Worm (Caenorhabditis elegans): ENCODE results near the gene F22B8.3.

The F22B8.3 gene

ce11 chrV:16120499-16120898 is 29.7 kb downstream of the F22B8.3 start:
- no peak for TF ChIP-seq nhr-23 (tag; optimal IDR thresholded peaks at IDR 0.05)
- TF ChIP-seq R02D3.7 (tag; optimal IDR thresholded peaks at IDR 0.05) = no peak
- no peak for TF ChIP-seq egl-27 (tag; optimal IDR thresholded peaks at IDR 0.05)
- TF ChIP-seq sma-3 (GFP tag; optimal IDR thresholded peaks at IDR 0.05) = no peak
- TF ChIP-seq ceh-16 (tag; optimal IDR thresholded peaks at IDR 0.05) = no peak
- TF ChIP-seq unc-55 (GFP tag; optimal IDR thresholded peaks at IDR 0.05) = no peak

DNA sequence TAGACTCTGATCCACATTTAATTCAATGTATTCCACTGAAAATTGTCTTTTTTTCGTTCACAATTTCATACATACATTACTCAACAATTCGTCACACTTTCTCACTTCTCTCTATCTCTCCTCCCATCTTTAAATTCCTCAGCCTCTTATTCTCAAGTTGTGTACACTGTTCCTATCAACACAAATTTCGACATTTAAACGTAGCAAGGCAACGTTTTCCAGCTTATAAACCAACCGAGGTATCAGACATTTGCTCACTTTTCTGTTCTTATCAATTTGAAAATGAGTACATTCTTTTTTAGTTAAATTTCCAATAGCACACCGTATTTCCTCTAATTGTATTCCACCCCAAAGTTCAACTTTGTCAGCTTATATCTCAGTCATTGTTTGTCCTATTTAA is 30.1 kb downstream of the F22B8.3 start, which contains the start of gene skr-3:
Gene skr-3 (plus strand): TSS at position 163 of the 400 bp plus-strand sequence.
- TF ChIP-seq Y55F3AM.14 (GFP tag; optimal IDR thresholded peaks at IDR 0.05) = no peak
- no peak for TF ChIP-seq ceh-82 (tag; optimal IDR thresholded peaks at IDR 0.05)
- no peak for TF ChIP-seq peb-1 (tag; optimal IDR thresholded peaks at IDR 0.05)
- peak; percentile 38 for TF ChIP-seq sma-9 (GFP tag; optimal IDR thresholded peaks at IDR 0.05)
- no peak for TF ChIP-seq sma-9 (tag; optimal IDR thresholded peaks at IDR 0.05)
- no peak for TF ChIP-seq lin-11 (tag; optimal IDR thresholded peaks at IDR 0.05)
- peak; percentile 71 for TF ChIP-seq fos-1 (tag; optimal IDR thresholded peaks at IDR 0.05)

DNA sequence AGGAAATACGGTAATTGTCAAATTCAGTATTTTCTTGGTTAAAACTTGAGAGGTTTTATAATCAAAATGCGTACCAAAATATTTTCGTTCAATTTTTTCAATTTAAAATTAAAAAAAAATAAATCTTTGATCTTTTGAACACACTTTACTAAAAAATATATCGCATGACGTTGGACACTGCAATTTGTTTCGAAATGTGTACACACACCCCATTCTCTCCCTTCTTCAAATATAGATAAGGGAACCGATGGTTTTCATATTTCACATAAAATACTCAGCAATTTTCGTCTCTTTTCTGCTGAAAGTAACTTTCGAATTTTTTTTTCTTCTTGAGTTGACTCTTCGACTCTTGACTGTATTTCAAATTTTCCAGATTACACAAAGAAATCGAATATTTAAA is 30.7 kb downstream of the F22B8.3 start:
- TF ChIP-seq ZK546.5 (tag; optimal IDR thresholded peaks at IDR 0.05) = no peak
- TF ChIP-seq ama-1 (optimal IDR thresholded peaks at IDR 0.05) = no peak
- no peak for TF ChIP-seq mab-5 (tag; optimal IDR thresholded peaks at IDR 0.05)
- no peak for TF ChIP-seq mbf-1 (tag; optimal IDR thresholded peaks at IDR 0.05)
- peak; percentile 24 for TF ChIP-seq fos-1 (tag; optimal IDR thresholded peaks at IDR 0.05)
- TF ChIP-seq ztf-11 (tag; optimal IDR thresholded peaks at IDR 0.05) = no peak
- no peak for TF ChIP-seq nhr-10 (tag; optimal IDR thresholded peaks at IDR 0.05)

DNA sequence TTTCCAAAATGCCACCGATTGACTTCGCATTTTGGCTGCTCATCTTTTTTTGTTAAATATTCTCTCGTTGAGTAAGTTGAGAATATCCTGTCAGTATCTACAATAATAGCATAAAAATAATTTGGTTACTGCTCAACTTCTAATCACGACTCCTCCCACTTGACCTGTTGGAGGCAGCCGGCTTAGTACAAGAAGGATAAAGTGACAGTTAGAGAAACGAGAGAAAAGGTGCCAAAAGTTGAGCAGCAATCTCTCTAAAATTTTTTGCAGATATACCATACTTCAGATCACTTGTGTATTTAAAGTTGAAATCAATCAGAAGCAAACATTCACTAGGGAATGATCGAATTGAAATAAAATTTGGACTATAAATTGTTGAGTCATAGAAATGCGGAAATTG is 34.0 kb downstream of the F22B8.3 start, which contains the start of gene nhr-111:
Gene nhr-111 (minus strand): TSS at position 101 of the 400 bp plus-strand sequence.
- TF ChIP-seq Y55F3AM.14 (GFP tag; optimal IDR thresholded peaks at IDR 0.05) (no peak), peb-1 (tag; optimal IDR thresholded peaks at IDR 0.05) (no peak), mab-5 (tag; optimal IDR thresholded peaks at IDR 0.05) (no peak), ZK546.5 (tag; optimal IDR thresholded peaks at IDR 0.05) (no peak), elt-1 (tag; optimal IDR thresholded peaks at IDR 0.05) (no peak), skn-1 (tag; optimal IDR thresholded peaks at IDR 0.05) (no peak), lin-11 (tag; optimal IDR thresholded peaks at IDR 0.05) (no peak), ceh-82 (tag; optimal IDR thresholded peaks at IDR 0.05) (no peak), ztf-1 (GFP tag; conservative IDR thresholded peaks at IDR 0.05) (no peak), nhr-21 (tag; optimal IDR thresholded peaks at IDR 0.05) (no peak), ama-1 (optimal IDR thresholded peaks at IDR 0.05) (no peak), unc-39 (tag; optimal IDR thresholded peaks at IDR 0.05) (no peak), R02D3.7 (tag; optimal IDR thresholded peaks at IDR 0.05) (no peak), aly-2 (tag; optimal IDR thresholded peaks at IDR 0.05) (no peak)

DNA sequence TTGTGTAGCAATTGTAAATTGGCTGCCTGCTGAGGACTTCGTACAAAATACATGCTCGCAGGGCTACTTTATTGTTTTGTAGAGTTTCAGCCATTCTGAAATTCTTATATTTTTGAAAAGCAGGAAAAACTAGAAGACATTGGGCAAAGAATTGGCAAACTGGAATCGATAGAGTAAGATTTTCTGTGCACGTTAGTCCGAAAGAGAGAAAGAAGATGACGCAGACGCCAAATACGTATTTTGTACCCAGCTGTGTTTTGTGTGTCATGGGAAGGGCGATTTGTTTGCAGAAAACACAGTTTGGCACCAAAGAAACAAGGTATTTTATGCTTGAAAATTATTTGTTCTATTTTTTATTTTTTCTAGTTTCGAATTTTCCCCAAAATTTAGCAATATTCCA is 36.6 kb downstream of the F22B8.3 start, which contains the start of gene fbxa-143:
Gene fbxa-143 (minus strand): TSS at position 101 of the 400 bp plus-strand sequence.
- TF ChIP-seq egl-27 (tag; optimal IDR thresholded peaks at IDR 0.05) = no peak
- no peak for TF ChIP-seq nhr-23 (tag; optimal IDR thresholded peaks at IDR 0.05)
- no peak for TF ChIP-seq ztf-4 (tag; optimal IDR thresholded peaks at IDR 0.05)

DNA sequence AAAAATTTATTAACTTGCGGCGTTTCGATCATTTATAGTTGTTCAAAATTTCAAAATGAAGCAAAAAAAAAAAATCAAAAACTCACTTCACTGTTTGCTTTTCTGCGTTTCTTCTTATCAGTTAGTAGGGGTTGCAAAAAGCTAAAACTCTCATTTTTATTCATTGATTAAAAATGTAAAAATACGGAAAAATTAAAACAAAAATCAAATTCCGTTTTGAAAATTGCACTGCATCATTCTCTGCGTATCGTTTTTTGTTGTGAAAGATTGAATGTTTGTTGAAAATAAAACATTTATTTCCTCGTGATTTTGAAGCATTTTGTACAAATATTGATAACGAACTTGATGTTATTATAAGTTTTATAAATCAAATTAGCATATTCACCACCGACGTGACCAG is 38.3 kb downstream of the F22B8.3 start:
- TF ChIP-seq fos-1 (tag; optimal IDR thresholded peaks at IDR 0.05) = peak; percentile 21
- TF ChIP-seq lsy-2 (tag; optimal IDR thresholded peaks at IDR 0.05) = no peak

DNA sequence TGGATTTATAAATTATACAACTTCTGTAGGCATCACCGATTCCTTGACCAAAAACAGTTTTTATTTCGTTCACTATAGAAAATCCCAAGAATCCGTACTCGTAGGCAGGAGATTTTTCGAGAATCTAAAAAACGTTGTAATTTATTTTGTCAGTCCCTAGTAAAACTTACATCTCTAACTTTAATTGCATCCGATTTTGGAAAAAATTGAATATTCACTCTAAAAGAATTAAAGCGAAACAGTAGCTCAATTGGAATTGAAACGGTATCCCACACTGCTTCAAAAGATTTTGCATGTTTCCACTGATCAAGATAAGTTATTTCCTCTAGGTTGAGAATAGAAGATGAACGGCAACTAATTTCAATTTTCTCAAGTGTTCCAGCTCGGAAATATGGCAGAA is 40.5 kb downstream of the F22B8.3 start, which contains the start of gene fbxa-142:
Gene fbxa-142 (minus strand): TSS at position 101 of the 400 bp plus-strand sequence.
- TF ChIP-seq fos-1 (tag; optimal IDR thresholded peaks at IDR 0.05) (no peak), ceh-82 (tag; optimal IDR thresholded peaks at IDR 0.05) (no peak), nhr-6 (tag; optimal IDR thresholded peaks at IDR 0.05) (no peak), snpc-4 (tag; optimal IDR thresholded peaks at IDR 0.05) (no peak), zag-1 (tag; optimal IDR thresholded peaks at IDR 0.05) (no peak), nhr-129 (tag; optimal IDR thresholded peaks at IDR 0.05) (no peak), gmeb-1 (tag; optimal IDR thresholded peaks at IDR 0.05) (no peak), ztf-11 (tag; optimal IDR thresholded peaks at IDR 0.05) (no peak), nhr-23 (tag; optimal IDR thresholded peaks at IDR 0.05) (no peak)

Data from whole organism, L2 larva.